Fruit fly (Drosophila melanogaster): ENCODE results near the gene CG14692.

- TF ChIP-seq CG4496 (GFP tag; IDR thresholded peaks at IDR 0.05): no peak
- no peak for TF ChIP-seq CG10348 (GFP tag; IDR thresholded peaks at IDR 0.05)
- TF ChIP-seq Snoo (tag; optimal IDR thresholded peaks at IDR 0.05): no peak
- TF ChIP-seq CG9948 (tag; optimal IDR thresholded peaks at IDR 0.05): no peak
- no peak for TF ChIP-seq CG13204 (GFP tag; optimal IDR thresholded peaks at IDR 0.05)
- TF ChIP-seq CG15710 (tag; optimal IDR thresholded peaks at IDR 0.05): no peak
Observed at dm6 chr3R:10788186-10788585, 15.6 kb downstream of the CG14692 start, which contains the start of the genes Art1 and Mcm5.
